Worm (Caenorhabditis elegans) whole organism, late embryonic: Measurements from ENCODE around the gene klp-3.

Source experiments
- C08G9.2 ChIP-seq: sonication (generic microtip); optimal IDR thresholded peaks from 2 replicates; lab custom pipeline; 2016; ENCODE audit warnings: mild to moderate bottlenecking, missing genetic modification characterization, moderate library complexity, missing compliant biosample characterization
- C38D4.7 ChIP-seq: fragments of 200-800 bp; sonication (Bioruptor generic); optimal IDR thresholded peaks from 2 replicates; lab custom pipeline; 2018; ENCODE audit warnings: mild to moderate bottlenecking, missing genetic modification characterization, moderate library complexity, missing compliant biosample characterization
- K02D7.2 ChIP-seq: sonication (generic microtip); optimal IDR thresholded peaks from 2 replicates; lab custom pipeline; 2017; ENCODE audit warnings: mild to moderate bottlenecking, missing genetic modification characterization, missing compliant biosample characterization
- K09A11.1 ChIP-seq: sonication (generic microtip); optimal IDR thresholded peaks from 2 replicates; lab custom pipeline; 2017; ENCODE audit warnings: antibody characterized with exemption, mild to moderate bottlenecking, missing genetic modification characterization, missing compliant biosample characterization; ENCODE audit not compliant: insufficient read depth
- ceh-14 ChIP-seq: sonication (generic microtip); optimal IDR thresholded peaks from 2 replicates; lab custom pipeline; 2016; ENCODE audit warnings: missing genotype, missing genetic modification characterization, missing compliant biosample characterization
- ceh-18 ChIP-seq: sonication (generic microtip); optimal IDR thresholded peaks from 2 replicates; lab custom pipeline; 2016; ENCODE audit warnings: missing genetic modification characterization, missing compliant biosample characterization
- ceh-19 ChIP-seq: fragments of 200-800 bp; sonication (Bioruptor generic); optimal IDR thresholded peaks from 2 replicates; lab custom pipeline; 2018; ENCODE audit warnings: mild to moderate bottlenecking, missing genetic modification characterization, missing compliant biosample characterization
- ceh-2 ChIP-seq: sonication (generic microtip); optimal IDR thresholded peaks from 2 replicates; lab custom pipeline; 2016; ENCODE audit warnings: missing genotype, missing genetic modification characterization, missing compliant biosample characterization
- ceh-22 ChIP-seq: sonication (generic microtip); optimal IDR thresholded peaks from 2 replicates; lab custom pipeline; 2017; ENCODE audit warnings: missing biosample characterization, missing genetic modification characterization
- ceh-31 ChIP-seq: sonication (generic microtip); optimal IDR thresholded peaks from 2 replicates; lab custom pipeline; 2016; ENCODE audit warnings: missing genetic modification characterization, missing compliant biosample characterization
- ceh-34 ChIP-seq: sonication (generic microtip); optimal IDR thresholded peaks from 2 replicates; lab custom pipeline; 2016; ENCODE audit warnings: mild to moderate bottlenecking, missing genetic modification characterization, missing compliant biosample characterization
- ceh-48 ChIP-seq: sonication (generic microtip); optimal IDR thresholded peaks from 2 replicates; lab custom pipeline; 2016; ENCODE audit warnings: missing genetic modification characterization, inconsistent platforms, missing compliant biosample characterization
- ceh-6 ChIP-seq: fragments of 200-800 bp; sonication (Bioruptor generic); optimal IDR thresholded peaks from 2 replicates; lab custom pipeline; 2018; ENCODE audit warnings: mild to moderate bottlenecking, missing genetic modification characterization, missing compliant biosample characterization
- ceh-9 ChIP-seq: sonication (generic microtip); optimal IDR thresholded peaks from 2 replicates; lab custom pipeline; 2016; ENCODE audit warnings: mild to moderate bottlenecking, missing genetic modification characterization, inconsistent platforms, missing compliant biosample characterization
- dmd-4 ChIP-seq: sonication (generic microtip); optimal IDR thresholded peaks from 2 replicates; lab custom pipeline; 2016; ENCODE audit warnings: borderline replicate concordance, missing genetic modification characterization, missing compliant biosample characterization
- dve-1 ChIP-seq: sonication (generic microtip); optimal IDR thresholded peaks from 2 replicates; lab custom pipeline; 2017; ENCODE audit warnings: antibody characterized with exemption, mild to moderate bottlenecking, missing genetic modification characterization, missing compliant biosample characterization
- ets-4 ChIP-seq: sonication (generic microtip); optimal IDR thresholded peaks from 2 replicates; lab custom pipeline; 2016; ENCODE audit warnings: missing genetic modification characterization, missing compliant biosample characterization
- eyg-1 ChIP-seq: sonication (generic microtip); optimal IDR thresholded peaks from 2 replicates; lab custom pipeline; 2016; ENCODE audit warnings: missing genotype, missing genetic modification characterization, missing compliant biosample characterization
- fax-1 ChIP-seq: sonication (generic microtip); optimal IDR thresholded peaks from 2 replicates; lab custom pipeline; 2016; ENCODE audit warnings: missing genotype, missing genetic modification characterization, missing compliant biosample characterization
- hlh-13 ChIP-seq: fragments of 200-800 bp; sonication (Bioruptor generic); optimal IDR thresholded peaks from 2 replicates; lab custom pipeline; 2018; ENCODE audit warnings: mild to moderate bottlenecking, missing genetic modification characterization, missing compliant biosample characterization
- hlh-15 ChIP-seq: sonication (generic microtip); optimal IDR thresholded peaks from 2 replicates; lab custom pipeline; 2016; ENCODE audit warnings: missing genetic modification characterization, missing compliant biosample characterization
- hlh-6 ChIP-seq: sonication (generic microtip); optimal IDR thresholded peaks from 2 replicates; lab custom pipeline; 2016; ENCODE audit warnings: missing genotype, missing genetic modification characterization, missing compliant biosample characterization
- madf-2 ChIP-seq: sonication (generic microtip); optimal IDR thresholded peaks from 2 replicates; lab custom pipeline; 2017; ENCODE audit warnings: missing genetic modification characterization, missing compliant biosample characterization
- mec-3 ChIP-seq: sonication (generic microtip); optimal IDR thresholded peaks from 2 replicates; lab custom pipeline; 2016; ENCODE audit warnings: borderline replicate concordance, missing genetic modification characterization, missing compliant biosample characterization
- nfya-1 ChIP-seq: sonication (generic microtip); optimal IDR thresholded peaks from 2 replicates; lab custom pipeline; 2017; ENCODE audit warnings: missing genetic modification characterization, mild to moderate bottlenecking, missing compliant biosample characterization, antibody characterized with exemption, moderate library complexity
- pha-2 ChIP-seq: sonication (generic microtip); optimal IDR thresholded peaks from 2 replicates; lab custom pipeline; 2017; ENCODE audit warnings: mild to moderate bottlenecking, missing genetic modification characterization, missing compliant biosample characterization
- pqm-1 ChIP-seq: sonication (generic microtip); optimal IDR thresholded peaks from 2 replicates; lab custom pipeline; 2016; ENCODE audit warnings: missing genetic modification characterization, missing compliant biosample characterization
- pros-1 ChIP-seq: fragments of 150-350 bp; optimal IDR thresholded peaks from 2 replicates; lab custom pipeline; 2014; ENCODE audit warnings: missing biosample characterization, missing genetic modification reagents, missing genetic modification characterization
- sdc-2 ChIP-seq: sonication (generic microtip); optimal IDR thresholded peaks from 2 replicates; lab custom pipeline; 2016; ENCODE audit warnings: missing genotype, missing genetic modification characterization, missing compliant biosample characterization
- tbx-2 ChIP-seq: sonication (generic microtip); optimal IDR thresholded peaks from 2 replicates; lab custom pipeline; 2016; ENCODE audit warnings: missing genetic modification characterization, missing compliant biosample characterization
- unc-42 ChIP-seq: sonication (generic microtip); optimal IDR thresholded peaks from 2 replicates; lab custom pipeline; 2016; ENCODE audit warnings: missing genotype, missing genetic modification characterization, missing compliant biosample characterization
- unc-55 ChIP-seq: sonication (generic microtip); optimal IDR thresholded peaks from 2 replicates; lab custom pipeline; 2017; ENCODE audit warnings: missing biosample characterization, missing genetic modification reagents, missing genetic modification characterization
- zip-5 ChIP-seq: sonication (generic microtip); optimal IDR thresholded peaks from 2 replicates; lab custom pipeline; 2016; ENCODE audit warnings: missing genetic modification characterization, missing compliant biosample characterization

The klp-3 gene

ce11 chrII:7879266-7879718, 37.1 kb downstream of the klp-3 start, which contains the start of the genes vha-4 and T01H3.5:
vha-4 (minus strand) TSS chrII:7879316.
T01H3.5 (plus strand) TSS chrII:7879616.
- TF ChIP-seq dve-1 (tag; lab: Kevin White, UChicago) (no peak), ceh-31 (tag; lab: Kevin White, UChicago) (peak; percentile 32), mec-3 (tag; lab: Kevin White, UChicago) (no peak), tbx-2 (peak; percentile 46), C08G9.2 (peak; percentile 15), dmd-4 (tag; lab: Kevin White, UChicago) (no peak), pqm-1 (tag; lab: Kevin White, UChicago) (no peak), unc-42 (tag; lab: Kevin White, UChicago) (no peak), ceh-2 (tag; lab: Kevin White, UChicago) (peak; percentile 18), ets-4 (tag; lab: Kevin White, UChicago) (peak; percentile 27)

ce11 chrII:7880373-7880862, 38.3 kb downstream of the klp-3 start, which contains the start of gene perm-1:
perm-1 (plus strand) TSS chrII:7880812.
- TF ChIP-seq ceh-18 (no peak), eyg-1 (no peak), ceh-9 (no peak), ceh-6 (GFP tag; lab: Kevin White, UChicago) (no peak), fax-1 (tag; lab: Kevin White, UChicago) (no peak), K02D7.2 (tag; lab: Kevin White, UChicago) (no peak), pha-2 (tag; lab: Kevin White, UChicago) (no peak), C38D4.7 (no peak), ceh-22 (no peak), hlh-6 (no peak), zip-5 (tag; lab: Kevin White, UChicago) (no peak), hlh-15 (tag; lab: Kevin White, UChicago) (no peak), ceh-48 (no peak), ceh-19 (no peak)

ce11 chrII:7883163-7883562, 41.0 kb downstream of the klp-3 start:
- TF ChIP-seq hlh-13 = peak; percentile 30

ce11 chrII:7884898-7885297, 42.7 kb downstream of the klp-3 start:
- TF ChIP-seq ceh-14 (tag; lab: Kevin White, UChicago) (no peak), ceh-34 (tag; lab: Kevin White, UChicago) (no peak), dmd-4 (tag; lab: Kevin White, UChicago) (no peak), pros-1 (tag; lab: Kevin White, UChicago) (no peak), ceh-48 (peak; percentile 92), nfya-1 (tag; lab: Kevin White, UChicago) (no peak), K09A11.1 (tag; lab: Kevin White, UChicago) (no peak), ceh-22 (no peak)

ce11 chrII:7887295-7887694, 45.1 kb downstream of the klp-3 start:
- no peak for TF ChIP-seq tbx-2
- TF ChIP-seq unc-42 (tag; lab: Kevin White, UChicago) = peak; percentile 16
- peak; percentile 19 for TF ChIP-seq unc-55 (GFP tag; lab: Kevin White, UChicago)
- TF ChIP-seq madf-2 = no peak
- TF ChIP-seq pha-2 (tag; lab: Kevin White, UChicago) = no peak
- TF ChIP-seq sdc-2 (tag; lab: Kevin White, UChicago) = no peak

- no peak for TF ChIP-seq nfya-1 (tag; lab: Kevin White, UChicago)
Observed at ce11 chrII:7888759-7889158, 46.6 kb downstream of the klp-3 start.
